Worm (Caenorhabditis elegans) whole organism, L4 larva: ENCODE measurements around the gene pgap-1.

Experiments used
- Y75B8A.6 ChIP-seq: fragments of 200-800 bp; sonication (Bioruptor generic); IDR thresholded peaks from 2 replicates; pipeline ENCODE4 v1.3.6; 2022; ENCODE audit warnings: missing genetic modification reagents, missing genetic modification characterization, missing compliant biosample characterization
- ama-1 ChIP-seq: fragments of 150-350 bp; optimal IDR thresholded peaks from 2 replicates; lab custom pipeline; 2014; ENCODE audit warnings: inconsistent platforms, mixed read lengths
- ceh-20 ChIP-seq: fragments of 200-800 bp; sonication (Bioruptor generic); IDR thresholded peaks from 2 replicates; pipeline ENCODE4 v1.3.6; 2022; ENCODE audit warnings: missing genetic modification reagents, missing genetic modification characterization, missing compliant biosample characterization
- cey-2 ChIP-seq: sonication (generic microtip); optimal IDR thresholded peaks from 3 replicates; lab custom pipeline; 2017; ENCODE audit warnings: missing genetic modification characterization, mild to moderate bottlenecking, missing compliant biosample characterization, antibody characterized with exemption, borderline replicate concordance; ENCODE audit not compliant: insufficient read depth
- ctbp-1 ChIP-seq: fragments of 200-800 bp; sonication (Bioruptor generic); IDR thresholded peaks from 2 replicates; pipeline ENCODE4 v1.3.6; 2022; ENCODE audit warnings: missing genetic modification reagents, missing genetic modification characterization, missing compliant biosample characterization
- dpl-1 ChIP-seq: fragments of 150-350 bp; optimal IDR thresholded peaks from 2 replicates; lab custom pipeline; 2014; ENCODE audit warnings: missing biosample characterization, missing genetic modification reagents, missing genetic modification characterization
- jun-1 ChIP-seq: fragments of 150-350 bp; optimal IDR thresholded peaks from 2 replicates; lab custom pipeline; 2014; ENCODE audit warnings: missing biosample characterization, missing genetic modification reagents, missing genetic modification characterization
- lin-13 ChIP-seq: fragments of 150-350 bp; optimal IDR thresholded peaks from 2 replicates; lab custom pipeline; 2014; ENCODE audit warnings: missing biosample characterization, missing genetic modification reagents, missing genetic modification characterization
- lin-38 ChIP-seq: fragments of 200-800 bp; sonication (Bioruptor generic); IDR thresholded peaks from 2 replicates; pipeline ENCODE4 v1.3.6; 2022; ENCODE audit warnings: missing genetic modification reagents, missing genetic modification characterization, missing compliant biosample characterization
- lin-39 ChIP-seq: fragments of 150-350 bp; optimal IDR thresholded peaks from 2 replicates; lab custom pipeline; 2014; ENCODE audit warnings: missing biosample characterization, missing genetic modification reagents, missing genetic modification characterization
- mes-2 ChIP-seq: sonication (generic microtip); optimal IDR thresholded peaks from 2 replicates; lab custom pipeline; 2016; ENCODE audit warnings: missing genotype, mild to moderate bottlenecking, missing genetic modification characterization, missing compliant biosample characterization; ENCODE audit not compliant: poor library complexity, severe bottlenecking
- ztf-11 ChIP-seq: fragments of 150-350 bp; optimal IDR thresholded peaks from 2 replicates; lab custom pipeline; 2014; ENCODE audit warnings: missing biosample characterization, missing genetic modification characterization

DNA sequence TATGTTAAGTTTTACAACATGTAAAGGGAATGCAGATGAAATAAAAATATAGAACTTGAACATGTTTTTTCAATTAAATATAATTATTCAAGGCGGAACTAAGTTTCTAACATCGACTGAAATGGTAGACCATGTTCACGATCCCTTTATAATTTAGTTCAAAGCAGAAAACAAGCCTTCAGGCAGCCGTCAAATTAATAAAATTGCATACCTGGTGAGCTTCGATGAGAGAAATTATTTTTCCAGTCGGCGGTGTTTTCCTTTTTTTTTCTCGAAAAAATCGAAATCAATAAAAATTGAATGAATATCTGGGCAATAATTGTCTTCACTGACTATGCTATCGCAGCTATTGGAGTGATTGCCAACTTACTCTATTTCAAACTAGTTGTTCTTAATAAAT lies 49.2 kb downstream of the pgap-1 start, which contains the start of gene C03E10.1:
- TF ChIP-seq Y75B8A.6 (GFP tag; lab: Robert Waterston, UW) (no peak), mes-2 (tag; lab: Kevin White, UChicago) (no peak), ama-1 (lab: Kevin White, UChicago) (no peak), jun-1 (tag; lab: Kevin White, UChicago) (no peak), ctbp-1 (no peak), lin-13 (GFP tag; lab: Kevin White, UChicago) (no peak), lin-38 (GFP tag; lab: Robert Waterston, UW) (no peak), ceh-20 (GFP tag; lab: Robert Waterston, UW) (no peak), ztf-11 (no peak), dpl-1 (GFP tag; lab: Kevin White, UChicago) (no peak), cey-2 (tag; lab: Kevin White, UChicago) (no peak), lin-39 (tag; lab: Kevin White, UChicago) (no peak)
